Worm (Caenorhabditis elegans) whole organism, late embryonic: ENCODE measurements around the gene str-130.

Source experiments
- F13H6.1 ChIP-seq: sonication (generic microtip); optimal IDR thresholded peaks from 2 replicates; lab custom pipeline; 2016; ENCODE audit warnings: missing genetic modification characterization, missing compliant biosample characterization
- K02D7.2 ChIP-seq: sonication (generic microtip); optimal IDR thresholded peaks from 2 replicates; lab custom pipeline; 2017; ENCODE audit warnings: mild to moderate bottlenecking, missing genetic modification characterization, missing compliant biosample characterization
- ahr-1 ChIP-seq: sonication (generic microtip); optimal IDR thresholded peaks from 2 replicates; lab custom pipeline; 2016; ENCODE audit warnings: missing genetic modification characterization, missing compliant biosample characterization
- ama-1 ChIP-seq: fragments of 150-350 bp; optimal IDR thresholded peaks from 2 replicates; lab custom pipeline; 2014
- ceh-31 ChIP-seq: sonication (generic microtip); optimal IDR thresholded peaks from 2 replicates; lab custom pipeline; 2016; ENCODE audit warnings: missing genetic modification characterization, missing compliant biosample characterization
- ceh-34 ChIP-seq: sonication (generic microtip); optimal IDR thresholded peaks from 2 replicates; lab custom pipeline; 2016; ENCODE audit warnings: mild to moderate bottlenecking, missing genetic modification characterization, missing compliant biosample characterization
- ceh-48 ChIP-seq: sonication (generic microtip); optimal IDR thresholded peaks from 2 replicates; lab custom pipeline; 2016; ENCODE audit warnings: missing genetic modification characterization, inconsistent platforms, missing compliant biosample characterization
- ets-4 ChIP-seq: sonication (generic microtip); optimal IDR thresholded peaks from 2 replicates; lab custom pipeline; 2016; ENCODE audit warnings: missing genetic modification characterization, missing compliant biosample characterization
- eyg-1 ChIP-seq: sonication (generic microtip); optimal IDR thresholded peaks from 2 replicates; lab custom pipeline; 2016; ENCODE audit warnings: missing genotype, missing genetic modification characterization, missing compliant biosample characterization
- fkh-10 ChIP-seq: fragments of 150-350 bp; optimal IDR thresholded peaks from 2 replicates; lab custom pipeline; 2014; ENCODE audit warnings: missing biosample characterization, missing genetic modification reagents, missing genetic modification characterization
- fkh-6 ChIP-seq: sonication (generic microtip); optimal IDR thresholded peaks from 2 replicates; lab custom pipeline; 2016; ENCODE audit warnings: missing genetic modification characterization, missing compliant biosample characterization
- hlh-15 ChIP-seq: sonication (generic microtip); optimal IDR thresholded peaks from 2 replicates; lab custom pipeline; 2016; ENCODE audit warnings: missing genetic modification characterization, missing compliant biosample characterization
- lim-6 ChIP-seq: sonication (generic microtip); optimal IDR thresholded peaks from 2 replicates; lab custom pipeline; 2016; ENCODE audit warnings: missing genetic modification characterization, missing compliant biosample characterization
- lin-11 ChIP-seq: fragments of 200-800 bp; sonication (Bioruptor generic); optimal IDR thresholded peaks from 2 replicates; lab custom pipeline; 2018; ENCODE audit warnings: mild to moderate bottlenecking, missing genetic modification characterization, missing compliant biosample characterization
- madf-2 ChIP-seq: sonication (generic microtip); optimal IDR thresholded peaks from 2 replicates; lab custom pipeline; 2017; ENCODE audit warnings: missing genetic modification characterization, missing compliant biosample characterization
- mec-3 ChIP-seq: sonication (generic microtip); optimal IDR thresholded peaks from 2 replicates; lab custom pipeline; 2016; ENCODE audit warnings: borderline replicate concordance, missing genetic modification characterization, missing compliant biosample characterization
- npax-4 ChIP-seq: sonication (generic microtip); optimal IDR thresholded peaks from 2 replicates; lab custom pipeline; 2016; ENCODE audit warnings: missing genetic modification characterization, missing compliant biosample characterization
- odd-2 ChIP-seq: sonication (generic microtip); optimal IDR thresholded peaks from 2 replicates; lab custom pipeline; 2017; ENCODE audit warnings: antibody characterized with exemption, mild to moderate bottlenecking, missing genetic modification characterization, missing compliant biosample characterization
- pha-2 ChIP-seq: sonication (generic microtip); optimal IDR thresholded peaks from 2 replicates; lab custom pipeline; 2017; ENCODE audit warnings: mild to moderate bottlenecking, missing genetic modification characterization, missing compliant biosample characterization
- pros-1 ChIP-seq: fragments of 150-350 bp; optimal IDR thresholded peaks from 2 replicates; lab custom pipeline; 2014; ENCODE audit warnings: missing biosample characterization, missing genetic modification reagents, missing genetic modification characterization
- sox-2 ChIP-seq: fragments of 200-800 bp; sonication (Bioruptor generic); IDR thresholded peaks from 2 replicates; pipeline ENCODE4 v1.3.6; 2022; ENCODE audit warnings: missing genetic modification reagents, missing genetic modification characterization, missing compliant biosample characterization
- tbx-2 ChIP-seq: sonication (generic microtip); optimal IDR thresholded peaks from 2 replicates; lab custom pipeline; 2016; ENCODE audit warnings: missing genetic modification characterization, missing compliant biosample characterization
- unc-86 ChIP-seq: sonication (generic microtip); optimal IDR thresholded peaks from 2 replicates; lab custom pipeline; 2016; ENCODE audit warnings: missing genetic modification characterization, missing compliant biosample characterization
- ztf-16 ChIP-seq: sonication (generic microtip); optimal IDR thresholded peaks from 2 replicates; lab custom pipeline; 2017; ENCODE audit warnings: missing genetic modification characterization, missing compliant biosample characterization

The str-130 gene

DNA sequence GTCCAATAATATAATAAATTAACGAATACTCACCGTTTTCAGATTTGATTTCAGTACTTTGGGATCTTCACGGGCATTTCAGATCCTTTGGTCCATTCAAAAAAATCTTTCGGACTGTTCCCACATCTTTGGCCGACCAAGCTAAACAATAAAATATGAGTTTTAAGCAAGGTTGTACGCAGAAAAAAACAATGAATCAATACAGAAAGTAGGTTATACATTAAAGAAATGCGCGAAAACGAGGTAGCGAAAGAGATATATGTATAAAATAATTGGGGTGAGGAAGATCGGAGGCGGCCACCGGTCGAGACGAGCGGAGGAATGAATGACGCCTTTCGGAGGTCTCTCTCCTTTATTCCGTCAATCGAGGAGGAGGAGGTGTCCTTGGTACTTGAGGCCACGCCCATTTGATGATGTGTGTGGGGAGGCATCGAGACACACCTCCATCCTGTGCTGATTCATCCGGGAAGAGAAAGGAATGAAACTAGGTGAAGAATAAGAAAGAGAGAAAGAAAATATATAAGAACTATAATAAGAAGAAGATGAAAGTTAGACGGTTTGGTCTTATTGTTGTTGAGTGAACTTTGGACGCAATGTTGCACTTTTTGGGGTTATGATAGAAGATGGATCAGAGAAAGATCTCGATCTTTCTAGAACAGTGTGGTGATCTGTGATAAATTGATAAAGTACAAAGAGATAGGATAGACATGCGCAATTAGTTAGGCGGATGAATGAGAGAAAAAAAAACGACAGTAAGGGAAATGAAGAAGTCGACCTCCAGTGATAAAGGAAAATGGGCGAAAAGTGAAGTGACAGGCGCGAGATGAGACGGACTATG, 50.0 kb downstream of the str-130 start:
- no peak for TF ChIP-seq eyg-1 (tag; lab: Kevin White, UChicago)
- no peak for TF ChIP-seq fkh-6 (tag; lab: Kevin White, UChicago)
- no peak for TF ChIP-seq ahr-1 (tag; lab: Kevin White, UChicago)
- TF ChIP-seq tbx-2 (tag; lab: Kevin White, UChicago), result peak; percentile 10
- no peak for TF ChIP-seq lin-11
- peak; percentile 85 for TF ChIP-seq ama-1 (lab: Kevin White, UChicago)
- no peak for TF ChIP-seq F13H6.1 (tag; lab: Kevin White, UChicago)
- no peak for TF ChIP-seq pros-1 (tag; lab: Kevin White, UChicago)
- TF ChIP-seq ceh-31 (tag; lab: Kevin White, UChicago), result peak; percentile 29

ce11 chrV:8039606-8040005, 50.9 kb downstream of the str-130 start:
- TF ChIP-seq mec-3 (tag; lab: Kevin White, UChicago) (no peak), lim-6 (tag; lab: Kevin White, UChicago) (no peak), F13H6.1 (tag; lab: Kevin White, UChicago) (no peak), ets-4 (tag; lab: Kevin White, UChicago) (no peak), K02D7.2 (tag; lab: Kevin White, UChicago) (no peak), unc-86 (tag; lab: Kevin White, UChicago) (no peak), madf-2 (tag; lab: Kevin White, UChicago) (no peak), pha-2 (tag; lab: Kevin White, UChicago) (no peak), ama-1 (lab: Kevin White, UChicago) (no peak), fkh-10 (GFP tag; lab: Kevin White, UChicago) (no peak), sox-2 (GFP tag; lab: Robert Waterston, UW) (no peak), ztf-16 (tag; lab: Kevin White, UChicago) (no peak), npax-4 (tag; lab: Kevin White, UChicago) (no peak), hlh-15 (no peak), ceh-48 (tag; lab: Kevin White, UChicago) (no peak), ceh-31 (tag; lab: Kevin White, UChicago) (no peak), odd-2 (no peak), ceh-34 (no peak)
